Fruit fly (Drosophila melanogaster): ENCODE results near the gene Coq6.

dm6 chr2L:5551538-5551937, 19.5 kb upstream of the Coq6 start, which contains the start of gene CG18269:
- no peak for TF ChIP-seq N (GFP tag; optimal IDR thresholded peaks at IDR 0.05)
- no peak for TF ChIP-seq CG9705 (GFP tag; optimal IDR thresholded peaks at IDR 0.05)
- TF ChIP-seq psq (GFP tag; optimal IDR thresholded peaks at IDR 0.05), result no peak
- TF ChIP-seq Hr78 (GFP tag; optimal IDR thresholded peaks at IDR 0.05), result no peak
- TF ChIP-seq tai (GFP tag; optimal IDR thresholded peaks at IDR 0.05), result no peak
- no peak for TF ChIP-seq Vsx2 (GFP tag; optimal IDR thresholded peaks at IDR 0.05; ENCODE audit: partially characterized antibody)
- no peak for TF ChIP-seq sv (GFP tag; optimal IDR thresholded peaks at IDR 0.05)
- TF ChIP-seq h (GFP tag; optimal IDR thresholded peaks at IDR 0.05), result no peak

Measured in whole organism, wandering third instar larva.